Worm (Caenorhabditis elegans) whole organism, late embryonic: Measurements from ENCODE around the gene Y22D7AR.6.
A peak's percentile ranks its signal among the peaks of the same experiment; 100 is the strongest.

Experiments
- ceh-34 ChIP-seq: sonication (generic microtip); optimal IDR thresholded peaks from 2 replicates; lab custom pipeline; 2016; ENCODE audit warnings: mild to moderate bottlenecking, missing genetic modification characterization, missing compliant biosample characterization
- ceh-45 ChIP-seq: fragments of 200-800 bp; sonication (Bioruptor generic); IDR thresholded peaks from 2 replicates; pipeline ENCODE4 v1.3.6; 2022; ENCODE audit warnings: missing genetic modification reagents, missing genetic modification characterization, missing compliant biosample characterization
- dve-1 ChIP-seq: sonication (generic microtip); optimal IDR thresholded peaks from 2 replicates; lab custom pipeline; 2017; ENCODE audit warnings: antibody characterized with exemption, mild to moderate bottlenecking, missing genetic modification characterization, missing compliant biosample characterization
- elt-2 ChIP-seq: sonication (generic microtip); optimal IDR thresholded peaks from 2 replicates; lab custom pipeline; 2016; ENCODE audit warnings: missing genetic modification reagents, missing genetic modification characterization, missing compliant biosample characterization
- fkh-6 ChIP-seq: sonication (generic microtip); optimal IDR thresholded peaks from 2 replicates; lab custom pipeline; 2016; ENCODE audit warnings: missing genetic modification characterization, missing compliant biosample characterization
- hlh-6 ChIP-seq: sonication (generic microtip); optimal IDR thresholded peaks from 2 replicates; lab custom pipeline; 2016; ENCODE audit warnings: missing genotype, missing genetic modification characterization, missing compliant biosample characterization
- lin-11 ChIP-seq: fragments of 200-800 bp; sonication (Bioruptor generic); optimal IDR thresholded peaks from 2 replicates; lab custom pipeline; 2018; ENCODE audit warnings: mild to moderate bottlenecking, missing genetic modification characterization, missing compliant biosample characterization
- nfya-1 ChIP-seq: sonication (generic microtip); optimal IDR thresholded peaks from 2 replicates; lab custom pipeline; 2017; ENCODE audit warnings: missing genetic modification characterization, mild to moderate bottlenecking, missing compliant biosample characterization, antibody characterized with exemption, moderate library complexity
- syd-9 ChIP-seq: sonication (generic microtip); optimal IDR thresholded peaks from 2 replicates; lab custom pipeline; 2016; ENCODE audit warnings: mild to moderate bottlenecking, missing genetic modification characterization, moderate library complexity, missing compliant biosample characterization
- unc-86 ChIP-seq: sonication (generic microtip); optimal IDR thresholded peaks from 2 replicates; lab custom pipeline; 2016; ENCODE audit warnings: missing genetic modification characterization, missing compliant biosample characterization
- zip-5 ChIP-seq: sonication (generic microtip); optimal IDR thresholded peaks from 2 replicates; lab custom pipeline; 2016; ENCODE audit warnings: missing genetic modification characterization, missing compliant biosample characterization

ce11 chrIII:1657380-1657779 lies 19.1 kb downstream of the Y22D7AR.6 start, which contains the start of gene cht-4:
- TF ChIP-seq unc-86 (tag; lab: Kevin White, UChicago), result no peak
- TF ChIP-seq zip-5 (tag; lab: Kevin White, UChicago), result no peak
- TF ChIP-seq ceh-34, result no peak
- TF ChIP-seq dve-1 (tag; lab: Kevin White, UChicago), result no peak
- peak; percentile 67 for TF ChIP-seq elt-2 (tag; lab: Kevin White, UChicago)
- TF ChIP-seq ceh-45 (GFP tag; lab: Robert Waterston, UW), result no peak
- TF ChIP-seq syd-9 (tag; lab: Kevin White, UChicago), result no peak
- TF ChIP-seq fkh-6 (tag; lab: Kevin White, UChicago), result no peak
- TF ChIP-seq hlh-6 (tag; lab: Kevin White, UChicago), result no peak
- no peak for TF ChIP-seq lin-11 (tag; lab: Kevin White, UChicago)
- TF ChIP-seq nfya-1 (tag; lab: Kevin White, UChicago), result no peak
